Fruit fly (Drosophila melanogaster) whole organism, embryonic: ENCODE results near the gene CG42674.

Experiments used
- Adf1 ChIP-seq: fragments of 200-800 bp; sonication (Bioruptor generic); IDR thresholded peaks from 2 replicates; pipeline ENCODE4 v1.3.6; 2022; ENCODE audit warnings: missing biosample characterization, missing genetic modification characterization
- B-H2 ChIP-seq: fragments of 200-800 bp; sonication (Bioruptor generic); optimal IDR thresholded peaks from 2 replicates; lab custom pipeline; 2018; ENCODE audit warnings: missing biosample characterization, mild to moderate bottlenecking, missing genetic modification characterization
- CG11085 ChIP-seq: fragments of 200-800 bp; sonication (Bioruptor generic); IDR thresholded peaks from 2 replicates; pipeline ENCODE4 v1.3.6; 2022; ENCODE audit warnings: missing biosample characterization, missing genetic modification characterization
- CG13624 ChIP-seq: fragments of 200-800 bp; sonication (Bioruptor generic); optimal IDR thresholded peaks from 2 replicates; lab custom pipeline; 2016; ENCODE audit warnings: missing biosample characterization, missing genetic modification characterization
- CG15601 ChIP-seq: fragments of 200-800 bp; sonication (Bioruptor generic); optimal IDR thresholded peaks from 3 replicates; lab custom pipeline; 2019; ENCODE audit warnings: missing biosample characterization, mild to moderate bottlenecking, missing genetic modification characterization, moderate library complexity
- CG16813 ChIP-seq: fragments of 200-800 bp; sonication (Bioruptor generic); IDR thresholded peaks from 3 replicates; pipeline ENCODE4 v1.3.6; 2022; ENCODE audit warnings: missing biosample characterization, missing genetic modification characterization; ENCODE audit not compliant: partially characterized antibody
- CG17568 ChIP-seq: fragments of 200-800 bp; sonication (Bioruptor generic); optimal IDR thresholded peaks from 2 replicates; lab custom pipeline; 2018; ENCODE audit warnings: missing biosample characterization, mild to moderate bottlenecking, missing genetic modification characterization, moderate library complexity
- CG17802 ChIP-seq: fragments of 200-800 bp; sonication (Bioruptor generic); optimal IDR thresholded peaks from 2 replicates; lab custom pipeline; 2018; ENCODE audit warnings: missing biosample characterization, mild to moderate bottlenecking, missing genetic modification characterization, moderate library complexity
- CG18011 ChIP-seq: fragments of 200-800 bp; sonication (Bioruptor generic); optimal IDR thresholded peaks from 2 replicates; lab custom pipeline; 2017; ENCODE audit warnings: missing biosample characterization, missing genetic modification characterization, mild to moderate bottlenecking, moderate library complexity, missing genotype
- CG3281 ChIP-seq: fragments of 200-800 bp; sonication (Bioruptor generic); optimal IDR thresholded peaks from 3 replicates; lab custom pipeline; 2017; ENCODE audit warnings: missing biosample characterization, mild to moderate bottlenecking, missing genetic modification characterization
- CG33557 ChIP-seq: fragments of 200-800 bp; sonication (Bioruptor generic); optimal IDR thresholded peaks from 2 replicates; lab custom pipeline; 2019; ENCODE audit warnings: missing biosample characterization, mild to moderate bottlenecking, missing genetic modification characterization, moderate library complexity
- CG3407 ChIP-seq: fragments of 200-800 bp; sonication (Bioruptor generic); optimal IDR thresholded peaks from 2 replicates; lab custom pipeline; 2018; ENCODE audit warnings: missing biosample characterization, mild to moderate bottlenecking, missing genetic modification characterization
- CG34224 ChIP-seq: fragments of 200-800 bp; sonication (Bioruptor generic); IDR thresholded peaks from 3 replicates; pipeline ENCODE4 v1.3.6; 2022; ENCODE audit warnings: missing biosample characterization, missing genetic modification characterization; ENCODE audit not compliant: partially characterized antibody
- CG34376 ChIP-seq: fragments of 200-800 bp; sonication (Bioruptor generic); optimal IDR thresholded peaks from 2 replicates; lab custom pipeline; 2018; ENCODE audit warnings: missing biosample characterization, mild to moderate bottlenecking, missing genetic modification characterization
- CG3838 ChIP-seq: fragments of 200-800 bp; sonication (Bioruptor generic); optimal IDR thresholded peaks from 3 replicates; lab custom pipeline; 2016; ENCODE audit warnings: missing biosample characterization, missing genetic modification characterization
- CG5180 ChIP-seq: fragments of 200-800 bp; sonication (Bioruptor generic); optimal IDR thresholded peaks from 3 replicates; lab custom pipeline; 2017; ENCODE audit warnings: missing biosample characterization, missing genetic modification characterization, mild to moderate bottlenecking, moderate library complexity, missing genetic modification reagents
- CG7372 ChIP-seq: fragments of 200-800 bp; sonication (Bioruptor generic); IDR thresholded peaks from 2 replicates; pipeline ENCODE4 v1.3.6; 2022; ENCODE audit warnings: missing biosample characterization, missing genetic modification characterization
- CG8290 ChIP-seq, 3 experiments: fragments of 200-800 bp; sonication (Bioruptor generic); optimal IDR thresholded peaks; 2 replicates each; lab custom pipeline; 2016 to 2019; ENCODE audit warnings: missing biosample characterization in 3 of 3, missing genetic modification characterization in 3 of 3, mild to moderate bottlenecking in 2 of 3, moderate library complexity in 1 of 3
- D19A ChIP-seq: fragments of 200-800 bp; optimal IDR thresholded peaks from 3 replicates; lab custom pipeline; 2019; ENCODE audit warnings: missing biosample characterization, mild to moderate bottlenecking, missing genetic modification characterization, moderate library complexity
- Dad ChIP-seq: fragments of 200-800 bp; sonication (Bioruptor generic); optimal IDR thresholded peaks from 3 replicates; lab custom pipeline; 2016; ENCODE audit warnings: missing biosample characterization, missing genetic modification characterization
- Dek ChIP-seq: fragments of 200-800 bp; sonication (Bioruptor generic); optimal IDR thresholded peaks from 3 replicates; lab custom pipeline; 2019; ENCODE audit warnings: missing biosample characterization, mild to moderate bottlenecking, missing genetic modification characterization, moderate library complexity
- E2f1 ChIP-seq: fragments of 200-800 bp; sonication (Bioruptor generic); IDR thresholded peaks from 2 replicates; pipeline ENCODE4 v1.3.6; 2022; ENCODE audit warnings: missing biosample characterization, missing genetic modification characterization
- Fer3 ChIP-seq: fragments of 200-800 bp; sonication (Bioruptor generic); optimal IDR thresholded peaks from 2 replicates; lab custom pipeline; 2018; ENCODE audit warnings: missing biosample characterization, mild to moderate bottlenecking, missing genetic modification characterization, moderate library complexity
- GATAe ChIP-seq: fragments of 200-800 bp; sonication (Bioruptor generic); conservative IDR thresholded peaks from 2 replicates; pipeline ENCODE4 v1.3.6; 2022; ENCODE audit warnings: missing biosample characterization, missing genetic modification characterization
- Gsc ChIP-seq: fragments of 200-800 bp; sonication (Bioruptor generic); IDR thresholded peaks from 2 replicates; pipeline ENCODE4 v1.3.6; 2022; ENCODE audit warnings: missing biosample characterization, missing genetic modification characterization
- Gug ChIP-seq: fragments of 200-800 bp; sonication (Bioruptor generic); IDR thresholded peaks from 4 replicates; pipeline ENCODE4 v1.3.6; 2022; ENCODE audit warnings: missing biosample characterization, missing genetic modification characterization
- Hmx ChIP-seq: fragments of 200-800 bp; sonication (Bioruptor generic); optimal IDR thresholded peaks from 2 replicates; lab custom pipeline; 2016; ENCODE audit warnings: missing biosample characterization, missing genetic modification characterization
- Optix ChIP-seq: fragments of 200-800 bp; sonication (Bioruptor generic); IDR thresholded peaks from 3 replicates; pipeline ENCODE4 v1.3.6; 2022; ENCODE audit warnings: missing biosample characterization, missing genetic modification characterization
- Sry-β ChIP-seq: fragments of 200-800 bp; sonication (Bioruptor generic); optimal IDR thresholded peaks from 2 replicates; lab custom pipeline; 2018; ENCODE audit warnings: missing biosample characterization, mild to moderate bottlenecking, missing genetic modification characterization, moderate library complexity
- Sry-δ ChIP-seq: fragments of 200-800 bp; sonication (Bioruptor generic); optimal IDR thresholded peaks from 2 replicates; lab custom pipeline; 2016; ENCODE audit warnings: missing biosample characterization, missing genetic modification characterization
- Stat92E ChIP-seq, 3 experiments: fragments of >200 bp in 2 of 3; fragments of 200-800 bp in 1 of 3; sonication (Bioruptor generic) in 1 of 3; optimal IDR thresholded peaks; 2 replicates each; lab custom pipeline; 2017 to 2019; ENCODE audit warnings: missing biosample characterization in 3 of 3, missing genetic modification characterization in 3 of 3, mild to moderate bottlenecking in 1 of 3, moderate library complexity in 1 of 3
- abd-A ChIP-seq: fragments of 200-800 bp; sonication (Bioruptor generic); optimal IDR thresholded peaks from 3 replicates; lab custom pipeline; 2019; ENCODE audit warnings: missing biosample characterization, mild to moderate bottlenecking, missing genetic modification characterization, moderate library complexity
- ac ChIP-seq: fragments of 200-800 bp; sonication (Bioruptor generic); optimal IDR thresholded peaks from 3 replicates; lab custom pipeline; 2017; ENCODE audit warnings: missing biosample characterization, mild to moderate bottlenecking, missing genetic modification characterization
- ase ChIP-seq: fragments of 200-800 bp; sonication (Bioruptor generic); IDR thresholded peaks from 3 replicates; pipeline ENCODE4 v1.3.6; 2022; ENCODE audit warnings: missing biosample characterization, missing genetic modification characterization
- bsh ChIP-seq, 2 experiments: fragments of 200-800 bp; sonication (Bioruptor generic); optimal IDR thresholded peaks; 2 replicates each; lab custom pipeline; 2017 to 2018; ENCODE audit warnings: mild to moderate bottlenecking in 2 of 2, missing biosample characterization in 2 of 2, missing genetic modification characterization in 2 of 2, moderate library complexity in 1 of 2
- cg ChIP-seq: fragments of 200-800 bp; sonication (Bioruptor generic); optimal IDR thresholded peaks from 3 replicates; lab custom pipeline; 2019; ENCODE audit warnings: missing biosample characterization, mild to moderate bottlenecking, missing genetic modification characterization, moderate library complexity
- corto ChIP-seq: fragments of 200-800 bp; sonication (Bioruptor generic); optimal IDR thresholded peaks from 2 replicates; lab custom pipeline; 2016; ENCODE audit warnings: missing biosample characterization, mild to moderate bottlenecking, missing genetic modification characterization, moderate library complexity
- croc ChIP-seq: fragments of 200-800 bp; sonication (Bioruptor generic); conservative IDR thresholded peaks from 3 replicates; pipeline ENCODE4 v1.3.6; 2022; ENCODE audit warnings: missing biosample characterization, missing genetic modification characterization
- cwo ChIP-seq: fragments of 200-800 bp; sonication (Bioruptor generic); optimal IDR thresholded peaks from 3 replicates; lab custom pipeline; 2017; ENCODE audit warnings: missing biosample characterization, missing genetic modification characterization, mild to moderate bottlenecking, moderate library complexity, missing genetic modification reagents
- dmrt11E ChIP-seq: fragments of 200-800 bp; sonication (Bioruptor generic); optimal IDR thresholded peaks from 3 replicates; lab custom pipeline; 2018; ENCODE audit warnings: missing biosample characterization, mild to moderate bottlenecking, missing genetic modification characterization, moderate library complexity
- eve ChIP-seq, 2 experiments: fragments of >200 bp; optimal IDR thresholded peaks; 2 replicates each; lab custom pipeline; 2017; ENCODE audit warnings: missing biosample characterization in 2 of 2, missing genetic modification characterization in 2 of 2
- ftz-f1 ChIP-seq: fragments of 200-800 bp; sonication (Bioruptor generic); optimal IDR thresholded peaks from 2 replicates; lab custom pipeline; 2016; ENCODE audit warnings: missing biosample characterization, missing genetic modification characterization
- hkb ChIP-seq, 2 experiments: fragments of 200-800 bp in 1 of 2; fragments of >200 bp in 1 of 2; sonication (Bioruptor generic) in 1 of 2; IDR thresholded peaks in 1 of 2; optimal IDR thresholded peaks in 1 of 2; 2 replicates each; pipeline versions ENCODE4 v1.3.6 to Lab custom; 2017 to 2022; ENCODE audit warnings: missing biosample characterization in 1 of 2, missing genetic modification characterization in 1 of 2
- rib ChIP-seq: fragments of 200-800 bp; sonication (Bioruptor generic); IDR thresholded peaks from 2 replicates; pipeline ENCODE4 v1.3.6; 2022; ENCODE audit warnings: missing biosample characterization, missing genetic modification characterization
- scrt ChIP-seq: fragments of 200-800 bp; sonication (Bioruptor generic); optimal IDR thresholded peaks from 2 replicates; lab custom pipeline; 2018; ENCODE audit warnings: missing biosample characterization, mild to moderate bottlenecking, missing genetic modification characterization, moderate library complexity
- sima ChIP-seq: fragments of 200-800 bp; sonication (Bioruptor generic); optimal IDR thresholded peaks from 2 replicates; lab custom pipeline; 2016; ENCODE audit warnings: missing biosample characterization, missing genetic modification characterization
- slbo ChIP-seq: fragments of 200-800 bp; sonication (Bioruptor generic); IDR thresholded peaks from 2 replicates; pipeline ENCODE4 v1.3.6; 2022; ENCODE audit warnings: missing biosample characterization, missing genetic modification characterization
- vnd ChIP-seq: fragments of 200-800 bp; sonication (Bioruptor generic); IDR thresholded peaks from 3 replicates; pipeline ENCODE4 v1.3.6; 2022; ENCODE audit warnings: missing biosample characterization, missing genetic modification characterization; ENCODE audit not compliant: partially characterized antibody
- zen2 ChIP-seq: fragments of 200-800 bp; sonication (Bioruptor generic); IDR thresholded peaks from 3 replicates; pipeline ENCODE4 v1.3.6; 2022; ENCODE audit warnings: missing biosample characterization, missing genetic modification characterization; ENCODE audit not compliant: partially characterized antibody

Gene CG42674

DNA sequence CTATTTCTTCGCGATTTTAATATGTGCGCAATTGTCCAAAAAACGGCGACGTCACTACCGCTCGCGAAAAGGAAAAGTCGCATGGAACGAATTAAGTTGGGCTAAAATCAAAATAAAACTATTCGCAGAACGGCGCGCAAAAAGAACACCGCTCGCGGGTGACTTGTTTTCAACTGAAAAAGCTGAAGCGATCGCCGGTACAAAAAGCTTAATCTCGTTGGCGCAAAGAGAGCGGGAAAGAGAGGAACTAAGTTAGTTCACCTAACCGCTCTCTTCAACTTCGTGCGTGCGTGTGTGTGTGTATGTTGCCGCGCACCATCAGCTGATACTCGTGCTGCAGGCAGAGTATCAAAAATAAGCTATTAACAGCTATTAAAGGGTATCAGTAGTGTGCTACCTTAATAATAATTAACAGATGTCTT lies at the start of gene CG42674 (continued):
- TF ChIP-seq CG5180 (GFP tag; lab: Kevin White, UChicago) = peak; percentile 42
- no peak for TF ChIP-seq CG33557 (GFP tag; lab: Kevin White, UChicago)
- no peak for TF ChIP-seq CG7372
- no peak for TF ChIP-seq CG16813 (GFP tag; lab: Robert Waterston, UW)
- no peak for TF ChIP-seq Hmx
- no peak for TF ChIP-seq CG17802
- no peak for TF ChIP-seq Dad (GFP tag; lab: Kevin White, UChicago)
- no peak for TF ChIP-seq eve (GFP tag; optimal IDR thresholded peaks at IDR 0.05; lab: Kevin White, UChicago)
- TF ChIP-seq Optix = no peak
- peak; percentile 64 for TF ChIP-seq CG18011
- TF ChIP-seq Sry-δ (GFP tag; lab: Kevin White, UChicago) = no peak
- no peak for TF ChIP-seq bsh (GFP tag; optimal IDR thresholded peaks at IDR 0.05; lab: Kevin White, UChicago)
- TF ChIP-seq Gug (GFP tag; lab: Robert Waterston, UW) = no peak
- no peak for TF ChIP-seq CG11085 (GFP tag; lab: Robert Waterston, UW)
- no peak for TF ChIP-seq dmrt11E (tag; lab: Kevin White, UChicago)
- TF ChIP-seq Stat92E (GFP tag; optimal IDR thresholded peaks at IDR 0.05; lab: Kevin White, UChicago) = no peak
- TF ChIP-seq CG34376 = peak; percentile 54
- no peak for TF ChIP-seq scrt (GFP tag; lab: Kevin White, UChicago)
- peak; percentile 10 for TF ChIP-seq ftz-f1 (GFP tag; lab: Kevin White, UChicago)
- TF ChIP-seq vnd (GFP tag; lab: Robert Waterston, UW) = no peak
- TF ChIP-seq croc (GFP tag; lab: Robert Waterston, UW) = no peak
- TF ChIP-seq Adf1 = peak; percentile 18; the same call in 1 of the 2 replicates
- TF ChIP-seq corto (GFP tag; lab: Kevin White, UChicago) = no peak
- TF ChIP-seq CG13624 (GFP tag; lab: Kevin White, UChicago) = peak; percentile 62
- TF ChIP-seq zen2 (GFP tag; lab: Robert Waterston, UW) = no peak; the same call in 2 of the 3 replicates
- TF ChIP-seq ase (GFP tag; lab: Robert Waterston, UW) = 0 out of 3 replicates have a peak, but pooled peaks have one; percentile 8
- no peak for TF ChIP-seq Dek (tag; lab: Kevin White, UChicago)
- 0 out of 2 replicates have a peak, but pooled peaks have one; percentile 10 for TF ChIP-seq slbo (GFP tag; lab: Robert Waterston, UW)
- no peak for TF ChIP-seq B-H2 (GFP tag; lab: Kevin White, UChicago)
- peak; percentile 63 for TF ChIP-seq cwo (GFP tag; lab: Kevin White, UChicago)
- no peak for TF ChIP-seq ac (GFP tag; lab: Kevin White, UChicago)
- TF ChIP-seq abd-A (tag; lab: Kevin White, UChicago) = no peak
- no peak for TF ChIP-seq Gsc (GFP tag; lab: Robert Waterston, UW)
- TF ChIP-seq CG15601 (tag; lab: Kevin White, UChicago) = peak; percentile 60
- TF ChIP-seq rib = peak; percentile 56; the same call in 1 of the 2 replicates
- TF ChIP-seq hkb (optimal IDR thresholded peaks at IDR 0.05; lab: Kevin White, UChicago) = no peak
- TF ChIP-seq hkb (GFP tag; IDR thresholded peaks at IDR 0.05; lab: Robert Waterston, UW) = no peak
- TF ChIP-seq CG3407 (GFP tag; lab: Kevin White, UChicago) = no peak
- no peak for TF ChIP-seq CG8290 (GFP tag; optimal IDR thresholded peaks at IDR 0.05; lab: Kevin White, UChicago)
- no peak for TF ChIP-seq CG8290 (tag; optimal IDR thresholded peaks at IDR 0.05; lab: Kevin White, UChicago)
- TF ChIP-seq CG17568 (GFP tag; lab: Kevin White, UChicago) = peak; percentile 27
- TF ChIP-seq CG3838 = no peak
- no peak; the same call in 2 of the 3 replicates for TF ChIP-seq CG34224
- TF ChIP-seq sima (GFP tag; lab: Kevin White, UChicago) = no peak
- TF ChIP-seq D19A (tag; lab: Kevin White, UChicago) = peak; percentile 93
- no peak for TF ChIP-seq Sry-β (GFP tag; lab: Kevin White, UChicago)
- peak; percentile 61 for TF ChIP-seq cg (GFP tag; lab: Kevin White, UChicago)
- TF ChIP-seq CG3281 (GFP tag; lab: Kevin White, UChicago) = peak; percentile 23
- TF ChIP-seq E2f1 (GFP tag; lab: Robert Waterston, UW) = no peak
- no peak for TF ChIP-seq Fer3 (tag; lab: Kevin White, UChicago)
- no peak for TF ChIP-seq GATAe (GFP tag; lab: Robert Waterston, UW)
